Fruit fly (Drosophila melanogaster) whole organism, embryonic: ENCODE measurements around the gene CG32117.

Experiments
- Antp ChIP-seq: fragments of 200-800 bp; sonication (Bioruptor generic); optimal IDR thresholded peaks from 3 replicates; lab custom pipeline; 2016; ENCODE audit warnings: missing biosample characterization, missing genetic modification characterization
- Atf6 ChIP-seq: fragments of 200-800 bp; sonication (Bioruptor generic); IDR thresholded peaks from 2 replicates; pipeline ENCODE4 v1.3.6; 2022; ENCODE audit warnings: missing biosample characterization, missing genetic modification characterization
- C15 ChIP-seq: fragments of 200-800 bp; sonication (Bioruptor generic); IDR thresholded peaks from 3 replicates; pipeline ENCODE4 v1.3.6; 2022; ENCODE audit warnings: missing biosample characterization, missing genetic modification characterization
- CG1024 ChIP-seq: fragments of 200-800 bp; sonication (Bioruptor generic); IDR thresholded peaks from 2 replicates; pipeline ENCODE4 v1.3.6; 2022; ENCODE audit warnings: missing biosample characterization, missing genetic modification characterization
- CG11085 ChIP-seq: fragments of 200-800 bp; sonication (Bioruptor generic); IDR thresholded peaks from 2 replicates; pipeline ENCODE4 v1.3.6; 2022; ENCODE audit warnings: missing biosample characterization, missing genetic modification characterization
- CG11695 ChIP-seq: fragments of 200-800 bp; sonication (Bioruptor generic); IDR thresholded peaks from 3 replicates; pipeline ENCODE4 v1.3.6; 2022; ENCODE audit warnings: missing biosample characterization, missing genetic modification characterization
- CG13894 ChIP-seq: fragments of 200-800 bp; sonication (Bioruptor generic); optimal IDR thresholded peaks from 3 replicates; lab custom pipeline; 2018; ENCODE audit warnings: missing biosample characterization, mild to moderate bottlenecking, missing genetic modification characterization, moderate library complexity
- CG15073 ChIP-seq: fragments of 200-800 bp; sonication (Bioruptor generic); optimal IDR thresholded peaks from 2 replicates; lab custom pipeline; 2016; ENCODE audit warnings: missing biosample characterization, missing genetic modification characterization
- CG15514 ChIP-seq: fragments of 200-800 bp; sonication (Bioruptor generic); optimal IDR thresholded peaks from 3 replicates; lab custom pipeline; 2017; ENCODE audit warnings: missing biosample characterization, missing genetic modification characterization, mild to moderate bottlenecking, moderate library complexity, missing genetic modification reagents
- CG15696 ChIP-seq: fragments of 200-800 bp; sonication (Bioruptor generic); optimal IDR thresholded peaks from 2 replicates; lab custom pipeline; 2019; ENCODE audit warnings: missing biosample characterization, mild to moderate bottlenecking, missing genetic modification characterization, moderate library complexity
- CG16779 ChIP-seq: fragments of 200-800 bp; sonication (Bioruptor generic); IDR thresholded peaks from 2 replicates; pipeline ENCODE4 v1.3.6; 2022; ENCODE audit warnings: missing biosample characterization, missing genetic modification characterization
- CG31224 ChIP-seq: fragments of 200-800 bp; sonication (Bioruptor generic); IDR thresholded peaks from 2 replicates; pipeline ENCODE4 v1.3.6; 2022; ENCODE audit warnings: missing biosample characterization, missing genetic modification characterization
- CG3407 ChIP-seq: fragments of 200-800 bp; sonication (Bioruptor generic); optimal IDR thresholded peaks from 2 replicates; lab custom pipeline; 2018; ENCODE audit warnings: missing biosample characterization, mild to moderate bottlenecking, missing genetic modification characterization
- CG3838 ChIP-seq: fragments of 200-800 bp; sonication (Bioruptor generic); optimal IDR thresholded peaks from 3 replicates; lab custom pipeline; 2016; ENCODE audit warnings: missing biosample characterization, missing genetic modification characterization
- CG6272 ChIP-seq: fragments of 200-800 bp; sonication (Bioruptor generic); IDR thresholded peaks from 2 replicates; pipeline ENCODE4 v1.3.6; 2022; ENCODE audit warnings: missing biosample characterization, missing genetic modification characterization
- Elba2 ChIP-seq: fragments of 200-800 bp; sonication (Bioruptor generic); optimal IDR thresholded peaks from 3 replicates; lab custom pipeline; 2016; ENCODE audit warnings: missing biosample characterization, missing genetic modification characterization
- Fer3 ChIP-seq: fragments of 200-800 bp; sonication (Bioruptor generic); optimal IDR thresholded peaks from 2 replicates; lab custom pipeline; 2018; ENCODE audit warnings: missing biosample characterization, mild to moderate bottlenecking, missing genetic modification characterization, moderate library complexity
- HLH3B ChIP-seq: fragments of 200-800 bp; sonication (Bioruptor generic); IDR thresholded peaks from 2 replicates; pipeline ENCODE4 v1.3.6; 2022; ENCODE audit warnings: missing biosample characterization, missing genetic modification characterization
- HmgZ ChIP-seq: fragments of 200-800 bp; sonication (Bioruptor generic); optimal IDR thresholded peaks from 2 replicates; lab custom pipeline; 2018; ENCODE audit warnings: missing biosample characterization, mild to moderate bottlenecking, missing genetic modification characterization
- Lhr ChIP-seq: fragments of 200-800 bp; sonication (Bioruptor generic); optimal IDR thresholded peaks from 3 replicates; lab custom pipeline; 2017; ENCODE audit warnings: mild to moderate bottlenecking, missing biosample characterization, missing genetic modification reagents, missing genetic modification characterization
- MTF-1 ChIP-seq: fragments of 200-800 bp; sonication (Bioruptor generic); optimal IDR thresholded peaks from 2 replicates; lab custom pipeline; 2018; ENCODE audit warnings: missing biosample characterization, mild to moderate bottlenecking, missing genetic modification characterization, borderline replicate concordance
- Mad ChIP-seq: fragments of 200-800 bp; sonication (Bioruptor generic); optimal IDR thresholded peaks from 2 replicates; lab custom pipeline; 2016; ENCODE audit warnings: missing biosample characterization, missing genetic modification characterization
- Meics ChIP-seq: fragments of 200-800 bp; sonication (Bioruptor generic); optimal IDR thresholded peaks from 2 replicates; lab custom pipeline; 2017; ENCODE audit warnings: missing biosample characterization, mild to moderate bottlenecking, missing genetic modification characterization
- Mrtf ChIP-seq: fragments of 200-800 bp; sonication (Bioruptor generic); IDR thresholded peaks from 3 replicates; pipeline ENCODE4 v1.3.6; 2022; ENCODE audit warnings: missing biosample characterization, missing genetic modification characterization
- Opbp ChIP-seq: fragments of 200-800 bp; sonication (Bioruptor generic); IDR thresholded peaks from 3 replicates; pipeline ENCODE4 v1.3.6; 2022; ENCODE audit warnings: missing biosample characterization, missing genetic modification characterization; ENCODE audit not compliant: partially characterized antibody
- PHDP ChIP-seq: fragments of 200-800 bp; sonication (Bioruptor generic); optimal IDR thresholded peaks from 3 replicates; lab custom pipeline; 2018; ENCODE audit warnings: missing biosample characterization, mild to moderate bottlenecking, missing genetic modification characterization, moderate library complexity
- Pdp1 ChIP-seq, 2 experiments: fragments of 200-800 bp; sonication (Bioruptor generic); optimal IDR thresholded peaks; 3 replicates each; lab custom pipeline; 2016; ENCODE audit warnings: missing biosample characterization in 2 of 2, missing genetic modification characterization in 2 of 2, mild to moderate bottlenecking in 1 of 2, moderate library complexity in 1 of 2
- Sox102F ChIP-seq: fragments of 200-800 bp; sonication (Bioruptor generic); optimal IDR thresholded peaks from 2 replicates; lab custom pipeline; 2018; ENCODE audit warnings: missing biosample characterization, mild to moderate bottlenecking, missing genetic modification characterization, moderate library complexity
- Spps ChIP-seq: fragments of 200-800 bp; sonication (Bioruptor generic); optimal IDR thresholded peaks from 2 replicates; lab custom pipeline; 2018; ENCODE audit warnings: missing biosample characterization, mild to moderate bottlenecking, missing genetic modification characterization
- TFAM ChIP-seq: fragments of 200-800 bp; sonication (Bioruptor generic); optimal IDR thresholded peaks from 2 replicates; lab custom pipeline; 2017; ENCODE audit warnings: missing biosample characterization, missing genetic modification characterization, inconsistent platforms
- ash1 ChIP-seq: fragments of 200-800 bp; sonication (Bioruptor generic); optimal IDR thresholded peaks from 2 replicates; lab custom pipeline; 2018; ENCODE audit warnings: missing biosample characterization, mild to moderate bottlenecking, missing genetic modification characterization
- ato ChIP-seq: fragments of 200-800 bp; sonication (Bioruptor generic); IDR thresholded peaks from 2 replicates; pipeline ENCODE4 v1.3.6; 2022; ENCODE audit warnings: missing biosample characterization, missing genetic modification characterization; ENCODE audit not compliant: partially characterized antibody
- cg ChIP-seq: fragments of 200-800 bp; sonication (Bioruptor generic); optimal IDR thresholded peaks from 3 replicates; lab custom pipeline; 2019; ENCODE audit warnings: missing biosample characterization, mild to moderate bottlenecking, missing genetic modification characterization, moderate library complexity
- corto ChIP-seq: fragments of 200-800 bp; sonication (Bioruptor generic); optimal IDR thresholded peaks from 2 replicates; lab custom pipeline; 2016; ENCODE audit warnings: missing biosample characterization, mild to moderate bottlenecking, missing genetic modification characterization, moderate library complexity
- en ChIP-seq: fragments of 200-800 bp; sonication (Bioruptor generic); optimal IDR thresholded peaks from 2 replicates; lab custom pipeline; 2016; ENCODE audit warnings: missing biosample characterization, missing genetic modification characterization
- fru ChIP-seq: fragments of >200 bp; optimal IDR thresholded peaks from 2 replicates; lab custom pipeline; 2017
- gce ChIP-seq: fragments of 200-800 bp; sonication (Bioruptor generic); IDR thresholded peaks from 3 replicates; pipeline ENCODE4 v1.3.6; 2022; ENCODE audit warnings: missing biosample characterization, missing genetic modification characterization
- gcm ChIP-seq: fragments of 200-800 bp; sonication (Bioruptor generic); optimal IDR thresholded peaks from 2 replicates; lab custom pipeline; 2019; ENCODE audit warnings: missing biosample characterization, mild to moderate bottlenecking, missing genetic modification characterization, moderate library complexity
- gsb ChIP-seq: fragments of 200-800 bp; sonication (Bioruptor generic); IDR thresholded peaks from 2 replicates; pipeline ENCODE4 v1.3.6; 2022; ENCODE audit warnings: missing biosample characterization, missing genetic modification characterization
- hth ChIP-seq: fragments of >200 bp; optimal IDR thresholded peaks from 2 replicates; lab custom pipeline; 2017; ENCODE audit warnings: inconsistent platforms
- luna ChIP-seq: fragments of 200-800 bp; sonication (Bioruptor generic); optimal IDR thresholded peaks from 2 replicates; lab custom pipeline; 2016; ENCODE audit warnings: missing biosample characterization, missing genetic modification characterization
- nom ChIP-seq: fragments of 200-800 bp; sonication (Bioruptor generic); optimal IDR thresholded peaks from 2 replicates; lab custom pipeline; 2017; ENCODE audit warnings: missing biosample characterization, missing genetic modification characterization, mild to moderate bottlenecking, moderate library complexity, missing genetic modification reagents
- pan ChIP-seq, 4 experiments: fragments of >200 bp in 3 of 4; fragments of 200-800 bp in 1 of 4; sonication (Bioruptor generic) in 1 of 4; optimal IDR thresholded peaks in 3 of 4; IDR thresholded peaks in 1 of 4; 2 replicates each; pipeline versions ENCODE4 v1.3.6 to Lab custom; 2017 to 2022; ENCODE audit warnings: missing biosample characterization in 2 of 4, missing genetic modification characterization in 2 of 4, mixed read lengths in 1 of 4
- pho ChIP-seq: fragments of 200-800 bp; sonication (Bioruptor generic); optimal IDR thresholded peaks from 2 replicates; lab custom pipeline; 2016; ENCODE audit warnings: missing biosample characterization, missing genetic modification characterization
- phol ChIP-seq: fragments of 200-800 bp; sonication (Bioruptor generic); optimal IDR thresholded peaks from 3 replicates; lab custom pipeline; 2018; ENCODE audit warnings: missing biosample characterization, mild to moderate bottlenecking, missing genetic modification characterization, moderate library complexity
- sens-2 ChIP-seq: fragments of 200-800 bp; sonication (Bioruptor generic); IDR thresholded peaks from 2 replicates; pipeline ENCODE4 v1.3.6; 2022; ENCODE audit warnings: missing biosample characterization, missing genetic modification characterization
- trem ChIP-seq: fragments of 200-800 bp; optimal IDR thresholded peaks from 3 replicates; lab custom pipeline; 2019; ENCODE audit warnings: missing biosample characterization, mild to moderate bottlenecking, missing genetic modification characterization, moderate library complexity
- twi ChIP-seq: fragments of 200-800 bp; optimal IDR thresholded peaks from 2 replicates; lab custom pipeline; 2019; ENCODE audit warnings: missing biosample characterization, mild to moderate bottlenecking, missing genetic modification characterization, moderate library complexity
- unc-4 ChIP-seq: fragments of 200-800 bp; sonication (Bioruptor generic); IDR thresholded peaks from 2 replicates; pipeline ENCODE4 v1.3.6; 2022; ENCODE audit warnings: missing biosample characterization, missing genetic modification characterization; ENCODE audit not compliant: partially characterized antibody
- unpg ChIP-seq: fragments of 200-800 bp; sonication (Bioruptor generic); optimal IDR thresholded peaks from 3 replicates; lab custom pipeline; 2018; ENCODE audit warnings: missing biosample characterization, mild to moderate bottlenecking, missing genetic modification characterization, moderate library complexity
- vnd ChIP-seq: fragments of 200-800 bp; sonication (Bioruptor generic); IDR thresholded peaks from 3 replicates; pipeline ENCODE4 v1.3.6; 2022; ENCODE audit warnings: missing biosample characterization, missing genetic modification characterization; ENCODE audit not compliant: partially characterized antibody

CG32117 gene

DNA sequence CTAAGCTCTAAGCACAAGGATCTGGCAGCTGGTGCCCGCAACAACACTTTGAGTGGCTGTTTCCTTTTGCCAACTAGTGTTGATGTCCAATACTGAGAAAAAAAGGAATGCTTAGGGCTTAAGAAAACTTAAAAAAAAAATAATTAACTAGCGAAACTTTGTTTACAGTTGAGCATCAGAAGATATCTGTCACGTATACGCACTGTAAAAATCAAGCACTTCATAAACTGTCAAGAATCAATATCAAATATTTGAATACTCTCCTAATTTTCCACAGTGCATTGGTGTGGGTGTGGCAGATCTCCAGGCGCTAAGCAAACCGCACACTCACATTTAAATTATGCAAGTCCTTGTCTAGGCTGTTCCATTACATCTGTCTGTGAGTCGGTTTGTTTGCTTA lies 29.3 kb downstream of the CG32117 start (continued):
- TF ChIP-seq CG15514 (GFP tag; lab: Kevin White, UChicago) (peak; percentile 14), gcm (GFP tag; lab: Kevin White, UChicago) (no peak), CG11695 (GFP tag; lab: Robert Waterston, UW) (no peak), vnd (no peak), Lhr (no peak), CG31224 (GFP tag; lab: Robert Waterston, UW) (no peak), MTF-1 (GFP tag; lab: Kevin White, UChicago) (no peak), CG11085 (GFP tag; lab: Robert Waterston, UW) (0 out of 2 replicates have a peak, but pooled peaks have one; percentile 18), ato (GFP tag; lab: Robert Waterston, UW) (no peak), pan (optimal IDR thresholded peaks at IDR 0.05; lab: Kevin White, UChicago) (no peak), pan (GFP tag; optimal IDR thresholded peaks at IDR 0.05 in 1 of 2, IDR thresholded peaks at IDR 0.05 in 1 of 2) (no peak), CG15696 (tag; lab: Kevin White, UChicago) (no peak), CG1024 (GFP tag; lab: Robert Waterston, UW) (no peak), ash1 (no peak), corto (no peak), HmgZ (tag; lab: Kevin White, UChicago) (no peak), unc-4 (GFP tag; lab: Robert Waterston, UW) (no peak), Opbp (GFP tag; lab: Robert Waterston, UW) (no peak), Spps (tag; lab: Kevin White, UChicago) (no peak), TFAM (GFP tag; lab: Kevin White, UChicago) (no peak), gsb (GFP tag; lab: Robert Waterston, UW) (no peak), trem (tag; lab: Kevin White, UChicago) (no peak), CG13894 (tag; lab: Kevin White, UChicago) (peak; percentile 12), Pdp1 (GFP tag; optimal IDR thresholded peaks at IDR 0.05; lab: Kevin White, UChicago) (no peak), Mad (GFP tag; lab: Kevin White, UChicago) (no peak), Sox102F (GFP tag; lab: Kevin White, UChicago) (peak; percentile 11), unpg (GFP tag; lab: Kevin White, UChicago) (no peak), Atf6 (no peak), luna (GFP tag; lab: Kevin White, UChicago) (no peak), C15 (GFP tag; lab: Robert Waterston, UW) (no peak), en (GFP tag; lab: Kevin White, UChicago) (no peak), pho (GFP tag; lab: Kevin White, UChicago) (no peak), hth (lab: Kevin White, UChicago) (no peak), Elba2 (GFP tag; lab: Kevin White, UChicago) (no peak), CG16779 (GFP tag; lab: Robert Waterston, UW) (no peak), PHDP (tag; lab: Kevin White, UChicago) (no peak), Meics (GFP tag; lab: Kevin White, UChicago) (peak; percentile 47), twi (tag; lab: Kevin White, UChicago) (no peak), Antp (GFP tag; lab: Kevin White, UChicago) (no peak), gce (GFP tag; lab: Robert Waterston, UW) (no peak), CG3838 (GFP tag; lab: Kevin White, UChicago) (no peak), nom (GFP tag; lab: Kevin White, UChicago) (no peak), HLH3B (GFP tag; lab: Robert Waterston, UW) (peak; percentile 35; the same call in 1 of the 2 replicates), CG6272 (GFP tag; lab: Robert Waterston, UW) (no peak), Mrtf (no peak), sens-2 (no peak), CG3407 (GFP tag; lab: Kevin White, UChicago) (no peak), fru (lab: Kevin White, UChicago) (no peak), cg (GFP tag; lab: Kevin White, UChicago) (no peak), CG15073 (no peak), phol (tag; lab: Kevin White, UChicago) (no peak), Fer3 (tag; lab: Kevin White, UChicago) (peak; percentile 25)
